Worm (Caenorhabditis elegans): Measurements from ENCODE around the gene gcy-37.

ce11 chrIV:2193558-2193957, 34.6 kb upstream of the gcy-37 start:
- TF ChIP-seq ztf-29 (GFP tag; IDR thresholded peaks at IDR 0.05) (no peak), ztf-23 (GFP tag; IDR thresholded peaks at IDR 0.05) (no peak)

All from whole organism, midembryonic.